Worm (Caenorhabditis elegans) whole organism, early embryonic: ENCODE results near the gene ZK512.7.

Source experiments
- B0310.2 ChIP-seq: sonication (generic microtip); optimal IDR thresholded peaks from 2 replicates; lab custom pipeline; 2016; ENCODE audit warnings: mild to moderate bottlenecking, missing genetic modification characterization, missing compliant biosample characterization
- F13C5.2 ChIP-seq: sonication (generic microtip); optimal IDR thresholded peaks from 2 replicates; lab custom pipeline; 2017; ENCODE audit warnings: mild to moderate bottlenecking, missing genetic modification characterization, inconsistent platforms, missing compliant biosample characterization
- aly-1 ChIP-seq: sonication (generic microtip); optimal IDR thresholded peaks from 2 replicates; lab custom pipeline; 2016; ENCODE audit warnings: missing genetic modification characterization, missing compliant biosample characterization
- ama-1 ChIP-seq: fragments of 150-350 bp; optimal IDR thresholded peaks from 2 replicates; lab custom pipeline; 2014
- ceh-13 ChIP-seq: fragments of 200-800 bp; sonication (Bioruptor generic); optimal IDR thresholded peaks from 2 replicates; lab custom pipeline; 2018; ENCODE audit warnings: mild to moderate bottlenecking, missing genetic modification characterization, missing compliant biosample characterization
- ceh-36 ChIP-seq: sonication (generic microtip); optimal IDR thresholded peaks from 2 replicates; lab custom pipeline; 2016; ENCODE audit warnings: missing genetic modification characterization, inconsistent platforms, missing compliant biosample characterization
- ets-7 ChIP-seq: sonication (generic microtip); optimal IDR thresholded peaks from 2 replicates; lab custom pipeline; 2016; ENCODE audit warnings: missing genotype, missing genetic modification characterization, missing compliant biosample characterization
- flt-1 ChIP-seq: fragments of 200-800 bp; sonication (Bioruptor generic); IDR thresholded peaks from 2 replicates; pipeline ENCODE4 v1.3.6; 2022; ENCODE audit warnings: missing genetic modification characterization, missing compliant biosample characterization
- hmbx-1 ChIP-seq: sonication (generic microtip); optimal IDR thresholded peaks from 2 replicates; lab custom pipeline; 2016; ENCODE audit warnings: mild to moderate bottlenecking, missing genetic modification characterization, missing compliant biosample characterization
- hmg-4 ChIP-seq: fragments of 200-800 bp; sonication (Bioruptor generic); optimal IDR thresholded peaks from 2 replicates; lab custom pipeline; 2018; ENCODE audit warnings: mild to moderate bottlenecking, missing genetic modification characterization, missing compliant biosample characterization
- hnd-1 ChIP-seq: sonication (generic microtip); optimal IDR thresholded peaks from 2 replicates; lab custom pipeline; 2016; ENCODE audit warnings: missing genetic modification characterization, missing compliant biosample characterization
- pes-1 ChIP-seq: fragments of 200-800 bp; sonication (Bioruptor generic); IDR thresholded peaks from 2 replicates; pipeline ENCODE4 v1.3.6; 2022; ENCODE audit warnings: missing genetic modification reagents, missing genetic modification characterization, missing compliant biosample characterization
- scrt-1 ChIP-seq: fragments of 200-800 bp; sonication (Bioruptor generic); IDR thresholded peaks from 2 replicates; pipeline ENCODE4 v1.3.6; 2022; ENCODE audit warnings: missing genetic modification characterization, missing compliant biosample characterization
- sea-1 ChIP-seq: fragments of 200-800 bp; sonication (Bioruptor generic); conservative IDR thresholded peaks from 2 replicates; pipeline ENCODE4 v1.3.6; 2022; ENCODE audit warnings: missing genetic modification characterization, missing compliant biosample characterization
- tbx-11 ChIP-seq: fragments of 200-800 bp; sonication (Bioruptor generic); IDR thresholded peaks from 2 replicates; pipeline ENCODE4 v1.3.6; 2022; ENCODE audit warnings: missing genetic modification characterization, missing compliant biosample characterization
- tbx-37 ChIP-seq: fragments of 200-800 bp; sonication (Bioruptor generic); conservative IDR thresholded peaks from 2 replicates; pipeline ENCODE4 v1.3.6; 2022; ENCODE audit warnings: missing genetic modification reagents, missing genetic modification characterization, missing compliant biosample characterization
- tra-4 ChIP-seq: sonication (generic microtip); optimal IDR thresholded peaks from 2 replicates; lab custom pipeline; 2017; ENCODE audit warnings: missing genetic modification characterization, missing compliant biosample characterization

ZK512.7 gene

DNA sequence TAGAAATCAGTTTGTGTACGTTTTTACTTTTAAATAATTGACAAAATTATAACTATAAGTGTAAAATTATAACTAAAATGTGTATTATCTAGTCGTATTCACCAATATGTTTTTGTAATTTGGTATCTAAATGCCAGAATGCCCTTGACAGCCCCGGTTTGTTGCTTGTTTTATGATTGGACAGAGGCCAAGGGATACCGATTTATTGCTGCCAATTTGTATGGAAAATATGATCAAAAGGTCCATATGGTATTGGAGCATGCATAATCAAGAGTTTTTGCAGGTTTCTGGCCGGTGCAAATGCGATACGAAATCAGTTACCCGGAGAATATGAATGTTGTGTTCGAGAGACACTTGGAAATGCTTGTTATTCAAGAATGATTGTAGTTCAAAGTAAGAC, 22.8 kb downstream of the ZK512.7 start:
- no peak for TF ChIP-seq tra-4 (tag; lab: Kevin White, UChicago)
- no peak for TF ChIP-seq hmbx-1
- TF ChIP-seq tbx-11 (GFP tag; lab: Robert Waterston, UW): no peak
- TF ChIP-seq F13C5.2 (tag; lab: Kevin White, UChicago): no peak
- no peak for TF ChIP-seq scrt-1 (GFP tag; lab: Robert Waterston, UW)
- no peak for TF ChIP-seq sea-1
- no peak for TF ChIP-seq ama-1 (lab: Kevin White, UChicago)
- no peak for TF ChIP-seq hnd-1
- TF ChIP-seq ets-7: no peak
- no peak for TF ChIP-seq aly-1
- no peak for TF ChIP-seq pes-1 (GFP tag; lab: Robert Waterston, UW)
- no peak for TF ChIP-seq ceh-36
- TF ChIP-seq ceh-13 (GFP tag; lab: Kevin White, UChicago): no peak

DNA sequence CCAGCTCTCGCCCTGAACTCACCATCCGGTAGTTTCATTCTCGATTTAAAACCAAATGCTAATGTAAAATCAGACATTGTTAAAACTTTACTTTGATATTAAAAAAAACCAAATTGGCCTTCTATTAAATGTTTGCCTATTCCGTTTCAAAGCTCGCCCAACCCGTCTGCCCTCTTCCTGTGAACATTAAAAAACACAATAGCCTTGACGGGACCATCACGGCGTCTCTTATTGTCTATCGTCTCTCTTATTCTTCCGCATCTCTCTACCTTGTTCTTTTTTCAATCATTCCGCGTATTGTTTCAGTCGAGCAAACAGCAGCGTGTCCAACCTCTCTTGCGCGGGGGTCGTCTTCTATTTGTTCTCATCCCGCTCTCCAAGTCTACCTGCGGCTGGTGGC, 23.9 kb downstream of the ZK512.7 start, which contains the start of gene ZK512.1:
ZK512.1 (plus strand) TSS at position 301 of the 400 bp plus-strand sequence.
- peak; percentile 23 for TF ChIP-seq hmg-4
- TF ChIP-seq ets-7: no peak

DNA sequence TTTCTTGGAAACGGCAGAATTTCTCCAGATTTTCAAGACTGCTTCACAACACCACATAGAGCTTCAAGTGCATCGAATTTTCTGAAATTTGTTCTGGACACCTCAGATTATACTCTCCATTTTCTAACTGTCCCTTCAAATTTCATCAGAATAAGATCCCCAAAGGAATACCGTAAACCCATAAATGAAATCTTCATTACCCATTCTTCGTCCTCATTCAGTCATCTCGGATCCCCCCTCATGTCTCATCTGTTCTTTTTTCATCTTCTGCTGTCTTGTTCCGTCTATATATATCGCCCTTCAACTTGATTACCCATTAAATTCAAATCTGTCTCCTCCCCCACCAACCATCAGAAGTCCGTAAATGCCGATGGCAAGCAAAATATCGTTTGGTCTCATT, 24.4 kb downstream of the ZK512.7 start:
- TF ChIP-seq F13C5.2 (tag; lab: Kevin White, UChicago) (no peak), scrt-1 (GFP tag; lab: Robert Waterston, UW) (no peak), hmbx-1 (no peak), flt-1 (GFP tag; lab: Robert Waterston, UW) (no peak), sea-1 (no peak), tbx-11 (GFP tag; lab: Robert Waterston, UW) (no peak)

DNA sequence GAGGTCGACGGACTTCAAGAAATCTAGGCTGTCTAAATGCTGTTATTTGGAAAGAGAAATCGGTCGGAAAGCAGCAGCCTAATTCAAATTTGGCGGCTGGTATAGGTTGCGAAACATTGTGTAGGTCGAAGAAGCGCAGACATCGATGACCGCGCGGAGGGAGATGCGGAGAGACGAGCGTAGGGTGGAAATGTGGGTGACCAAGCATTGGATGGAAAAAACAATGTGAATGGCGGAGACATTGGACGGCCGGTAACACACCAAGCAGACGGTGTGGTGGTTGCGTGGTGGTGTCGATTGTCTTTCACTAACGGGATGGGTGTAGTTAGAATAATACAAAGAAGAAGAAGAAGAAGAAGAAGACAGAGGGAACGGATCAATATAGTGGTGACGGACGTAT, 26.0 kb downstream of the ZK512.7 start:
- peak; percentile 67 for TF ChIP-seq F13C5.2 (tag; lab: Kevin White, UChicago)
- no peak for TF ChIP-seq scrt-1 (GFP tag; lab: Robert Waterston, UW)
- TF ChIP-seq hmg-4: peak; percentile 80
- no peak for TF ChIP-seq flt-1 (GFP tag; lab: Robert Waterston, UW)
- no peak for TF ChIP-seq ceh-13 (GFP tag; lab: Kevin White, UChicago)
- peak; percentile 19 for TF ChIP-seq aly-1
- no peak for TF ChIP-seq ama-1 (lab: Kevin White, UChicago)
- TF ChIP-seq B0310.2 (tag; lab: Kevin White, UChicago): no peak
- no peak for TF ChIP-seq tbx-11 (GFP tag; lab: Robert Waterston, UW)
- TF ChIP-seq hmbx-1: no peak
- TF ChIP-seq sea-1: no peak

DNA sequence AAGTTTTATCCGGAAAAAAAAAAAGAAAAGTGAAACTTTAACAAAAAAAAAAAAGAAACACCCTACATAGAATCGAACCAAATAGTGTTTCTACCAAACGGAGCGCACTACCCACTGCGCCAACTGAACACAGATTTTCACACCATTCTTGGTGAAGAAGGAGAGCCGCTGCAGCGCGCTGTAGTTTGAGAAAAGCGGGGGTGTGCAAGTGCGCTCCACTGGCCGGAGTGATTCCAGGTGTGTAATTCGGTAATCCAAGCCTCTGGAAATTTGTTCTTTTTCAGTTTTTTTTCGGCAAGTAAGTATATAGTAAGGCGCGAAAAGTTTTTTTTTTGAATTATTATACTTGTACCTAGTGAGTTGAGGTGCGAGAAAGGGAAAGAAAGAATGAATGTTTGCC, 27.6 kb downstream of the ZK512.7 start:
- TF ChIP-seq flt-1 (GFP tag; lab: Robert Waterston, UW) (peak; percentile 53), scrt-1 (GFP tag; lab: Robert Waterston, UW) (peak; percentile 69; the same call in 1 of the 2 replicates), pes-1 (GFP tag; lab: Robert Waterston, UW) (peak; percentile 77), tbx-37 (GFP tag; lab: Robert Waterston, UW) (0 out of 2 replicates have a peak, but pooled peaks have one; percentile 35)

DNA sequence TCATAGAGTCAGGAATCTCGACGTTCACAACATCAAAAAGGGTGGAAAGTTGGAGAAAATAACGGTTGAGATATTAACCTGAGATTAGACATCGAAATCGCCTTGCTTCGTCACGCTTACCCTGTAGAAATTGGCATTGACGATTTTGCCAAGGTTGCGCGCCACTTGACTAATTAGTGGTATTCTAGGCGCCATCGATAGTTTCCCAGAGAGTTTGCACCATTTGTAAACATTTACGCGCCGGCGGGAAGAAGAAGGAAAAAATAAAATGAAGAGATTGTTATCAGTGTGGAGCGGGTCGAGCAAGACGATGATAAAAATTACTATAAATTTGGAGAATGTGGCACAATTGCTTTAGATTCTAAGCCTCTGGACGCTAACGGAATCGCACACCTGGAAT, 28.2 kb downstream of the ZK512.7 start:
- TF ChIP-seq ets-7 (no peak), hnd-1 (no peak)

DNA sequence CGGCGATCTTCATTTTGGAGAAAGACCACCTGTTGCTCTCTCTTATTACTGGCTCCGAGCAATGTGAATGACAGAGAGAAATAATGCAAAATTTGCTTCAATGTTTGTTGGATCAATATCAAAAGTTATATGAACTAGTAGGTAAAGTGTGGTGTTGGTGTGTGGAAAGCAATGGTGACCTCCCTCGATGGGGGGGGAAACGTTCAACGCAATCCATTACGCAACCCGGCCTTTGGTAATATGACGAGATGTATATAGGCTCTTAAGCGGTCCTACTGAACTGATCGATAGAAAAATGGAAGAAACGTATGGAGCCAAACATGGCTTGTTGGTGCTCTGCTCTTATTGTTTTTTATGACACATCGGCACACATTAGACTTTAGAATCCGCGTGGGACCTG, 28.8 kb downstream of the ZK512.7 start:
- no peak for TF ChIP-seq tra-4 (tag; lab: Kevin White, UChicago)
- peak; percentile 16 for TF ChIP-seq ceh-36
- no peak for TF ChIP-seq scrt-1 (GFP tag; lab: Robert Waterston, UW)

DNA sequence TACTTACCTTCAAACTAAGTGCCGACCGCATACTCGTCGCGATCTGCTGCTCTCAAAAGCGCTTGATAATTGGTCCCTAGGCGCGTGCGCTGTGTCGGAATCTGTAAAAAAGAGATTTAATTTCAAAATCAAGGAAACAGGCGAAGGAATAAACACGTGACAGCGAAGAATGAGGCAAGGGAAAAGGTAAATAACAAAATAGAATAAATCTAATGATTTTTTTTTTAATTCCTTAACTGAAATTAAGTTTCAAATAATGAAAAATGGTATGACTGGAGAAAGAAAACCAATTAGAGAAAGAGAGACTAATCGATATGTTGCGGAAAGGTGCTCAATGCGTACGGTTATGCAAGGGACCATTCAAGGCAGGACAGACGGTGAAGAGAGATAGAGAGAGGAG, 29.3 kb downstream of the ZK512.7 start, which contains the start of gene cya-1:
cya-1 (minus strand) TSS at position 101 of the 400 bp plus-strand sequence.
- TF ChIP-seq B0310.2 (tag; lab: Kevin White, UChicago) (no peak), F13C5.2 (tag; lab: Kevin White, UChicago) (no peak), ceh-36 (no peak), scrt-1 (GFP tag; lab: Robert Waterston, UW) (no peak), hmbx-1 (no peak), tra-4 (tag; lab: Kevin White, UChicago) (no peak), pes-1 (GFP tag; lab: Robert Waterston, UW) (no peak), ets-7 (no peak), tbx-11 (GFP tag; lab: Robert Waterston, UW) (no peak), aly-1 (no peak), hmg-4 (no peak), hnd-1 (no peak), tbx-37 (GFP tag; lab: Robert Waterston, UW) (no peak), ama-1 (lab: Kevin White, UChicago) (no peak), flt-1 (GFP tag; lab: Robert Waterston, UW) (no peak), sea-1 (no peak), ceh-13 (GFP tag; lab: Kevin White, UChicago) (no peak)

DNA sequence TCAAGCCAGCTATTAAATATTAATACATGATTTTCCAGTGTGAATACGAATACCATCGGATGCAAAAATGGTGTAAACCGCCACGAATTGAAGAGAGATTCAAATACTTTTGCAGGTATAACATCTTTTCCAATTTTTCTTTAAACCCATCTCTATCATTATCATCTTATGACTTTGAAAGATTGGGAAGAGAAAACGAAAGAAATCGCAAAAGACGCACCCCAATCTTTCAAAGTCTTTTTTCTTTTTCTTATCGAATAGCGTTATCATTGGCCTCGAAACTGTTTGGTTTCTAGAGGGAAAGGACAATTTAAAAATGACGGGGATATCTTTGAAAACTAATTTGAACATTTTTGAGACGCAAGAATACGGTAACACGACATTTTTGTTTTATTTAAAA, 32.8 kb downstream of the ZK512.7 start:
- no peak for TF ChIP-seq tra-4 (tag; lab: Kevin White, UChicago)
- TF ChIP-seq sea-1: no peak

DNA sequence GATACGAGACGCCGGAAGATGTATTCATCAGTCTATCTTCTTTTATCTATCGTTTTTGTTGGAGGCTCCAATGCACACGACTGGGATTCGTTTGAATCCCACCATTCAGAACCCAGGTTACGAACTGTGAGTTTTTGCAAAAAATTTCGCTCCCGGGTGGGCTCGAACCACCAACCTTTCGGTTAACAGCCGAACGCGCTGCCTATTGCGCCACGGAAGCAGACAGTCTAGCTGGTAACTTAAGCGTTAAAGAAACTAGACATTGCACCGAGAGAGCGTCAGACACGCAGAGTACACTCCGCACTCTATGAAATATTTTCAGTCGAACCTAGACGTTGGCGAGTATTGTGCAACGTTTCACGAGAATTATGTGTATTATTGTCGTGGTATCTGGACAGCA, 34.4 kb downstream of the ZK512.7 start:
- TF ChIP-seq tra-4 (tag; lab: Kevin White, UChicago) (peak; percentile 37), ets-7 (peak; percentile 27), scrt-1 (GFP tag; lab: Robert Waterston, UW) (peak; percentile 87), tbx-11 (GFP tag; lab: Robert Waterston, UW) (peak; percentile 77), pes-1 (GFP tag; lab: Robert Waterston, UW) (no peak), flt-1 (GFP tag; lab: Robert Waterston, UW) (peak; percentile 79), sea-1 (0 out of 2 replicates have a peak, but pooled peaks have one; percentile 37), tbx-37 (GFP tag; lab: Robert Waterston, UW) (peak; percentile 76), B0310.2 (tag; lab: Kevin White, UChicago) (peak; percentile 73), F13C5.2 (tag; lab: Kevin White, UChicago) (peak; percentile 18), hmg-4 (peak; percentile 80), ceh-13 (GFP tag; lab: Kevin White, UChicago) (peak; percentile 75), hmbx-1 (peak; percentile 20), hnd-1 (peak; percentile 77), ama-1 (lab: Kevin White, UChicago) (no peak), ceh-36 (peak; percentile 74), aly-1 (no peak)
